Fruit fly (Drosophila melanogaster): ENCODE data around the gene eIF2beta.

The eIF2beta gene

DNA sequence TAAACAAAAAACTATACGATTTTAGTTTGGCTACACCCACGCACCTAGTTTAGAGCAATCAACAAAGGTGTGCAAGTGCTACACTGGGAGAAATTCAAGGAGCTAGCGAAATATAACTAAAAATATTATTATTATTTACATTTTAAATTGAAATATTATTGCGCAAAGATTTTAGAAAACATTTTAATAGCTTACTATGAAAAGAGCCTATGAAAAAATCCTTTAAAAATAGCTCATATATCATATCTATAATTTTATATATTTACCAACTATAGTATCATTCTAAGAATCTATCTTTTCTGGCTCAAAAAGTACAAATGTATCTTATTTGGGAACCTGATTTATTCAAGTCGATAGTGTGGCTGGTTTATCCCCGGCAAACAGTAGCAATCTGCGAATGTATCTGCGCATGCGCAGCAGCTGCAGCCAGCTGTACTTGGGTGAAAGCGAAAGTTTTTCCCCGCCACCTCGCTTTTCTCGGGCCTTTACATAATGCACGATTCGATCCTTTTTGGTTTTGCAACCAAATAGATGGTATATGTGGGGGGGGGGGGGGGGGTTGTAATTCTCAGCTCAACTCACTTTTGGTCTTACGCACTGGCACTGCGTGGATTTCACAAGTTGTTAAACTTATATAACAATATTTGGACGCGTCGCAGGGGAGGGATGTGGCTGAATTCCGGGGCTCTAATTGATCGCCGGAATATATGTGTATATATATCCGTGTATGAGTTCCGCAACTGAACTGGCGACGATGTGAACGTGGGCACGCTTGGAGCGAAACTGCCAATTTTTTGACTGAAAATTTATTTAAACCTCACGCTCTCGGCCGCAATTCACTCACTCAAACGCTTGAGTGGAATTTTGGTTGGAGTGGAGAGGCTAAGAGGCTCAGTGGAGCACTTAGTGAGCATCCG is 29.8 kb downstream of the eIF2beta start, which contains the start of gene CG10657 (continued):
- TF ChIP-seq CG7839 (tag; optimal IDR thresholded peaks at IDR 0.05) = no peak
- 0 out of 2 replicates have a peak, but pooled peaks have one; percentile 11 for TF ChIP-seq CG6689 (GFP tag; IDR thresholded peaks at IDR 0.05)
- no peak for TF ChIP-seq tna (GFP tag; IDR thresholded peaks at IDR 0.05; ENCODE audit: partially characterized antibody)
- TF ChIP-seq Trl (optimal IDR thresholded peaks at IDR 0.05) = peak in 1 of 2 experiments; percentile 28
- TF ChIP-seq Trl (GFP tag; optimal IDR thresholded peaks at IDR 0.05) = no peak
- TF ChIP-seq Scr (GFP tag; IDR thresholded peaks at IDR 0.05; ENCODE audit: partially characterized antibody) = peak; percentile 29; the same call in 1 of the 2 replicates
- TF ChIP-seq crol (GFP tag; IDR thresholded peaks at IDR 0.05) = peak; percentile 57; the same call in 1 of the 2 replicates
- TF ChIP-seq Sox102F (GFP tag; optimal IDR thresholded peaks at IDR 0.05) = peak; percentile 4
- TF ChIP-seq z (GFP tag; IDR thresholded peaks at IDR 0.05) = peak; percentile 96
- peak; percentile 84; the same call in 2 of the 4 replicates for TF ChIP-seq chinmo (GFP tag; IDR thresholded peaks at IDR 0.05; ENCODE audit: partially characterized antibody)
- no peak for TF ChIP-seq HmgD (GFP tag; optimal IDR thresholded peaks at IDR 0.05)
- no peak for TF ChIP-seq Xbp1 (GFP tag; optimal IDR thresholded peaks at IDR 0.05)
- TF ChIP-seq CG10543 (GFP tag; optimal IDR thresholded peaks at IDR 0.05) = no peak
- no peak for TF ChIP-seq CG4854 (GFP tag; optimal IDR thresholded peaks at IDR 0.05)
- TF ChIP-seq Rfx (GFP tag; IDR thresholded peaks at IDR 0.05) = 0 out of 2 replicates have a peak, but pooled peaks have one; percentile 16
- no peak for TF ChIP-seq CG12155 (GFP tag; optimal IDR thresholded peaks at IDR 0.05)
- TF ChIP-seq slbo (GFP tag; IDR thresholded peaks at IDR 0.05) = no peak
- TF ChIP-seq CG11696 (GFP tag; IDR thresholded peaks at IDR 0.05) = no peak
- peak; percentile 22 for TF ChIP-seq CG13894 (tag; optimal IDR thresholded peaks at IDR 0.05)
- no peak for TF ChIP-seq pnt (GFP tag; optimal IDR thresholded peaks at IDR 0.05)
- TF ChIP-seq CG12769 (tag; optimal IDR thresholded peaks at IDR 0.05) = peak; percentile 47
- TF ChIP-seq CG33557 (GFP tag; optimal IDR thresholded peaks at IDR 0.05) = no peak
- TF ChIP-seq Jarid2 (GFP tag; optimal IDR thresholded peaks at IDR 0.05) = peak; percentile 57
- no peak for TF ChIP-seq CG6254 (GFP tag; optimal IDR thresholded peaks at IDR 0.05)
- TF ChIP-seq CG3726 (GFP tag; IDR thresholded peaks at IDR 0.05) = no peak
- TF ChIP-seq chm (GFP tag; IDR thresholded peaks at IDR 0.05) = peak; percentile 55; the same call in 1 of the 2 replicates
- TF ChIP-seq C15 (GFP tag; IDR thresholded peaks at IDR 0.05) = no peak
- no peak for TF ChIP-seq bigmax (GFP tag; optimal IDR thresholded peaks at IDR 0.05)
- no peak for TF ChIP-seq Side (GFP tag; optimal IDR thresholded peaks at IDR 0.05)
- no peak for TF ChIP-seq Hr51 (GFP tag; optimal IDR thresholded peaks at IDR 0.05)
- no peak for TF ChIP-seq CG2889 (GFP tag; IDR thresholded peaks at IDR 0.05)
- no peak for TF ChIP-seq CG15011 (GFP tag; optimal IDR thresholded peaks at IDR 0.05)
- no peak for TF ChIP-seq Mes4 (GFP tag; optimal IDR thresholded peaks at IDR 0.05)
- peak; percentile 81 for TF ChIP-seq sd (tag; optimal IDR thresholded peaks at IDR 0.05)
- TF ChIP-seq H2.0 (GFP tag; IDR thresholded peaks at IDR 0.05) = no peak
- TF ChIP-seq CG14441 (GFP tag; IDR thresholded peaks at IDR 0.05) = peak; percentile 25; the same call in 1 of the 2 replicates
- no peak for TF ChIP-seq schlank (tag; optimal IDR thresholded peaks at IDR 0.05)
- 0 out of 3 replicates have a peak, but pooled peaks have one; percentile 21 for TF ChIP-seq otp (GFP tag; IDR thresholded peaks at IDR 0.05)
- no peak for TF ChIP-seq CG5180 (GFP tag; optimal IDR thresholded peaks at IDR 0.05)
- TF ChIP-seq Nf-YC (tag; optimal IDR thresholded peaks at IDR 0.05) = peak; percentile 8
- TF ChIP-seq CG31224 (GFP tag; IDR thresholded peaks at IDR 0.05) = no peak
- TF ChIP-seq dpn (GFP tag; optimal IDR thresholded peaks at IDR 0.05) = no peak
- no peak for TF ChIP-seq Chrac-16 (GFP tag; optimal IDR thresholded peaks at IDR 0.05)
- no peak for TF ChIP-seq tx (GFP tag; optimal IDR thresholded peaks at IDR 0.05)
- TF ChIP-seq scrt (GFP tag; optimal IDR thresholded peaks at IDR 0.05) = no peak
- TF ChIP-seq mam (GFP tag; optimal IDR thresholded peaks at IDR 0.05) = no peak
- TF ChIP-seq pros (GFP tag; optimal IDR thresholded peaks at IDR 0.05) = no peak
- TF ChIP-seq CG17802 (tag; optimal IDR thresholded peaks at IDR 0.05) = no peak
